Fruit fly (Drosophila melanogaster) whole organism, prepupa: Measurements from ENCODE around the gene CG9259.

Experiments used
- CG11902 ChIP-seq: fragments of 200-800 bp; sonication (Bioruptor generic); optimal IDR thresholded peaks from 3 replicates; lab custom pipeline; 2016; ENCODE audit warnings: missing biosample characterization, missing genetic modification characterization
- CG16779 ChIP-seq: fragments of 200-800 bp; sonication (Bioruptor generic); optimal IDR thresholded peaks from 3 replicates; lab custom pipeline; 2017; ENCODE audit warnings: missing biosample characterization, mild to moderate bottlenecking, missing genetic modification characterization
- CG31627 ChIP-seq: fragments of 200-800 bp; sonication (Bioruptor generic); optimal IDR thresholded peaks from 3 replicates; lab custom pipeline; 2016; ENCODE audit warnings: missing biosample characterization, missing genetic modification characterization
- CG34406 ChIP-seq: fragments of 200-800 bp; sonication (Bioruptor generic); optimal IDR thresholded peaks from 3 replicates; lab custom pipeline; 2016; ENCODE audit warnings: missing biosample characterization, missing genetic modification characterization
- Eip75B ChIP-seq: fragments of 200-800 bp; sonication (Bioruptor generic); optimal IDR thresholded peaks from 3 replicates; lab custom pipeline; 2016; ENCODE audit warnings: missing biosample characterization, missing genetic modification characterization
- Gug ChIP-seq: fragments of 200-800 bp; sonication (Bioruptor generic); IDR thresholded peaks from 2 replicates; pipeline ENCODE4 v1.3.6; 2022; ENCODE audit warnings: missing biosample characterization, missing genetic modification characterization
- Lpt ChIP-seq: fragments of 200-800 bp; sonication (Bioruptor generic); optimal IDR thresholded peaks from 3 replicates; lab custom pipeline; 2016; ENCODE audit warnings: missing biosample characterization, missing genetic modification characterization
- Met ChIP-seq: fragments of 200-800 bp; sonication (Bioruptor generic); optimal IDR thresholded peaks from 3 replicates; lab custom pipeline; 2016; ENCODE audit warnings: missing biosample characterization, missing genetic modification characterization
- Smox ChIP-seq: fragments of 200-800 bp; sonication (Bioruptor generic); optimal IDR thresholded peaks from 3 replicates; lab custom pipeline; 2016; ENCODE audit warnings: missing biosample characterization, missing genetic modification characterization

DNA sequence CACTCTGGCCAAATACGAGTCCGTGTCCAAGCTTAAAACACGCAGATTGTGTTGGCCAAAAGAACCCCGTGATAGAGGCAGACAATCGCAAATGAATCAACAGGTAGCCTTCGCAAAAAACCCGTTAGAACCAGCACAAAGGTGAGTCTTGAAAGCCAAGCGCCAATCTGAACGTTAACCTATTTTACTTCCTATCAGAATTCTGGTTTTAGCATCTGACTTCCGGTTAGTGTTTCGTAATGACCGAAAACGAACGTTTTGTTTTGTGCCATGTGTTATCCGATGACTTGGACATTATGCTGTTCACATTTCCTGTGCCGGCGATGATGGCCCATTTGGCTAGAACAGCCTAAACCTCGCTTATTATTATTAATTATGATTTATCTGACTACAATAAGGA lies 16.8 kb upstream of the CG9259 start:
- TF ChIP-seq CG34406 (GFP tag; lab: Kevin White, UChicago) (no peak), CG31627 (no peak), CG16779 (tag; lab: Kevin White, UChicago) (no peak), Met (no peak), Eip75B (GFP tag; lab: Kevin White, UChicago) (no peak), Smox (GFP tag; lab: Kevin White, UChicago) (no peak), Lpt (no peak), CG11902 (GFP tag; lab: Kevin White, UChicago) (no peak), Gug (GFP tag; lab: Robert Waterston, UW) (no peak)
